Worm (Caenorhabditis elegans) whole organism, young adult: ENCODE data around the gene paqr-1.

Experiments
- B0019.2 ChIP-seq: fragments of 200-800 bp; sonication (Bioruptor generic); conservative IDR thresholded peaks from 2 replicates; pipeline ENCODE4 v1.3.6; 2022; ENCODE audit warnings: missing genetic modification reagents, missing genetic modification characterization, missing compliant biosample characterization
- B0261.1 ChIP-seq: sonication (generic microtip); optimal IDR thresholded peaks from 2 replicates; lab custom pipeline; 2016; ENCODE audit warnings: mild to moderate bottlenecking, missing genetic modification characterization, moderate library complexity, missing compliant biosample characterization
- B0336.3 ChIP-seq: fragments of 200-800 bp; sonication (Bioruptor generic); IDR thresholded peaks from 2 replicates; pipeline ENCODE4 v1.3.6; 2022; ENCODE audit warnings: missing genetic modification characterization, missing compliant biosample characterization
- D2030.7 ChIP-seq: fragments of 200-800 bp; sonication (Bioruptor generic); IDR thresholded peaks from 2 replicates; pipeline ENCODE4 v1.3.6; 2022; ENCODE audit warnings: missing genetic modification reagents, missing genetic modification characterization, missing compliant biosample characterization
- F37B4.10 ChIP-seq: fragments of 200-800 bp; sonication (Bioruptor generic); IDR thresholded peaks from 2 replicates; pipeline ENCODE4 v1.3.6; 2022; ENCODE audit warnings: missing genetic modification characterization, missing compliant biosample characterization
- F55B11.4 ChIP-seq: sonication (generic microtip); optimal IDR thresholded peaks from 2 replicates; lab custom pipeline; 2016; ENCODE audit warnings: missing compliant biosample characterization, missing genetic modification characterization, borderline replicate concordance; ENCODE audit not compliant: insufficient read depth
- K11D2.4 ChIP-seq: fragments of 200-800 bp; sonication (Bioruptor generic); IDR thresholded peaks from 2 replicates; pipeline ENCODE4 v1.3.6; 2022; ENCODE audit warnings: missing genetic modification reagents, missing genetic modification characterization, missing compliant biosample characterization
- Y53F4B.3 ChIP-seq: fragments of 200-800 bp; sonication (Bioruptor generic); IDR thresholded peaks from 2 replicates; pipeline ENCODE4 v1.3.6; 2022; ENCODE audit warnings: missing genetic modification reagents, missing genetic modification characterization, missing compliant biosample characterization
- Y56A3A.18 ChIP-seq: fragments of 200-800 bp; sonication (Bioruptor generic); IDR thresholded peaks from 2 replicates; pipeline ENCODE4 v1.3.6; 2022; ENCODE audit warnings: missing genetic modification reagents, missing genetic modification characterization, missing compliant biosample characterization
- Y95B8A.8 ChIP-seq: fragments of 200-800 bp; sonication (Bioruptor generic); IDR thresholded peaks from 2 replicates; pipeline ENCODE4 v1.3.6; 2022; ENCODE audit warnings: missing genetic modification reagents, missing genetic modification characterization, missing compliant biosample characterization
- aptf-3 ChIP-seq: fragments of 200-800 bp; sonication (Bioruptor generic); IDR thresholded peaks from 2 replicates; pipeline ENCODE4 v1.3.6; 2022; ENCODE audit warnings: missing genetic modification characterization, missing compliant biosample characterization
- attf-5 ChIP-seq: fragments of 200-800 bp; sonication (Bioruptor generic); optimal IDR thresholded peaks from 2 replicates; lab custom pipeline; 2018; ENCODE audit warnings: mild to moderate bottlenecking, missing genetic modification characterization, missing compliant biosample characterization
- attf-6 ChIP-seq: fragments of 200-800 bp; sonication (Bioruptor generic); IDR thresholded peaks from 2 replicates; pipeline ENCODE4 v1.3.6; 2022; ENCODE audit warnings: missing genetic modification reagents, missing genetic modification characterization, missing compliant biosample characterization
- ccch-3 ChIP-seq: fragments of 200-800 bp; sonication (Bioruptor generic); optimal IDR thresholded peaks from 2 replicates; lab custom pipeline; 2018; ENCODE audit warnings: mild to moderate bottlenecking, missing genetic modification characterization, missing compliant biosample characterization
- cebp-1 ChIP-seq, 2 experiments: fragments of 200-800 bp in 1 of 2; sonication (Bioruptor generic) in 1 of 2; sonication (generic microtip) in 1 of 2; IDR thresholded peaks in 1 of 2; optimal IDR thresholded peaks in 1 of 2; 2 replicates each; pipeline versions ENCODE4 v1.3.6 to Lab custom; 2017 to 2022; ENCODE audit warnings: missing compliant biosample characterization in 2 of 2, missing genetic modification characterization in 2 of 2, mild to moderate bottlenecking in 1 of 2, missing genetic modification reagents in 1 of 2, moderate library complexity in 1 of 2
- ceh-58 ChIP-seq: fragments of 200-800 bp; sonication (Bioruptor generic); IDR thresholded peaks from 2 replicates; pipeline ENCODE4 v1.3.6; 2022; ENCODE audit warnings: missing genetic modification characterization, missing compliant biosample characterization
- ceh-79 ChIP-seq: sonication (generic microtip); optimal IDR thresholded peaks from 2 replicates; lab custom pipeline; 2017; ENCODE audit warnings: mild to moderate bottlenecking, missing genetic modification characterization, missing compliant biosample characterization
- ceh-91 ChIP-seq: fragments of 200-800 bp; sonication (Bioruptor generic); IDR thresholded peaks from 2 replicates; pipeline ENCODE4 v1.3.6; 2022; ENCODE audit warnings: missing genetic modification reagents, missing genetic modification characterization, missing compliant biosample characterization
- dox-1 ChIP-seq: fragments of 200-800 bp; sonication (Bioruptor generic); IDR thresholded peaks from 2 replicates; pipeline ENCODE4 v1.3.6; 2022; ENCODE audit warnings: missing genetic modification reagents, missing genetic modification characterization, missing compliant biosample characterization
- hmg-1.2 ChIP-seq: fragments of 200-800 bp; sonication (Bioruptor generic); IDR thresholded peaks from 2 replicates; pipeline ENCODE4 v1.3.6; 2022; ENCODE audit warnings: missing genetic modification reagents, missing genetic modification characterization, missing compliant biosample characterization
- hmg-20 ChIP-seq: fragments of 200-800 bp; sonication (Bioruptor generic); IDR thresholded peaks from 2 replicates; pipeline ENCODE4 v1.3.6; 2022; ENCODE audit warnings: missing genetic modification reagents, missing genetic modification characterization, missing compliant biosample characterization
- lin-35 ChIP-seq, 3 experiments: fragments of 150-350 bp in 2 of 3; sonication (generic microtip) in 1 of 3; optimal IDR thresholded peaks; 2 replicates each; lab custom pipeline; 2014 to 2018; ENCODE audit warnings: missing biosample characterization in 3 of 3, missing genetic modification characterization in 3 of 3, missing genetic modification reagents in 3 of 3
- lsl-1 ChIP-seq: fragments of 200-800 bp; sonication (Bioruptor generic); optimal IDR thresholded peaks from 2 replicates; lab custom pipeline; 2018; ENCODE audit warnings: mild to moderate bottlenecking, missing genetic modification characterization, moderate library complexity, missing compliant biosample characterization
- madf-6 ChIP-seq: fragments of 200-800 bp; sonication (Bioruptor generic); IDR thresholded peaks from 2 replicates; pipeline ENCODE4 v1.3.6; 2022; ENCODE audit warnings: missing genetic modification reagents, missing genetic modification characterization, missing compliant biosample characterization
- mcd-1 ChIP-seq: fragments of 200-800 bp; sonication (Bioruptor generic); IDR thresholded peaks from 2 replicates; pipeline ENCODE4 v1.3.6; 2022; ENCODE audit warnings: missing genetic modification reagents, missing genetic modification characterization, missing compliant biosample characterization
- nhr-179 ChIP-seq: sonication (generic microtip); optimal IDR thresholded peaks from 2 replicates; lab custom pipeline; 2016; ENCODE audit warnings: mild to moderate bottlenecking, missing genetic modification characterization, missing compliant biosample characterization
- nhr-27 ChIP-seq: fragments of 200-800 bp; sonication (Bioruptor generic); optimal IDR thresholded peaks from 2 replicates; lab custom pipeline; 2018; ENCODE audit warnings: mild to moderate bottlenecking, missing genetic modification characterization, moderate library complexity, missing compliant biosample characterization
- nhr-80 ChIP-seq: sonication (generic microtip); optimal IDR thresholded peaks from 2 replicates; lab custom pipeline; 2016; ENCODE audit warnings: missing genetic modification characterization, missing compliant biosample characterization
- nhr-90 ChIP-seq: sonication (generic microtip); optimal IDR thresholded peaks from 2 replicates; lab custom pipeline; 2016; ENCODE audit warnings: missing genotype, mild to moderate bottlenecking, missing genetic modification characterization, missing compliant biosample characterization
- rcor-1 ChIP-seq: fragments of 200-800 bp; sonication (Bioruptor generic); IDR thresholded peaks from 2 replicates; pipeline ENCODE4 v1.3.6; 2022; ENCODE audit warnings: missing genetic modification reagents, missing genetic modification characterization, missing compliant biosample characterization
- rec-8 ChIP-seq, 2 experiments: sonication (generic microtip); optimal IDR thresholded peaks; 2 replicates each; lab custom pipeline; 2016; ENCODE audit warnings: mild to moderate bottlenecking in 2 of 2, missing genetic modification characterization in 2 of 2, missing genetic modification reagents in 2 of 2, missing genotype in 2 of 2, missing biosample characterization in 1 of 2, missing compliant biosample characterization in 1 of 2, moderate library complexity in 1 of 2
- repo-1 ChIP-seq: sonication (generic microtip); optimal IDR thresholded peaks from 2 replicates; lab custom pipeline; 2017; ENCODE audit warnings: mild to moderate bottlenecking, missing genetic modification characterization, missing compliant biosample characterization
- rpc-1 ChIP-seq, 2 experiments: fragments of 150-350 bp in 1 of 2; sonication (generic microtip) in 1 of 2; optimal IDR thresholded peaks; 2 replicates each; lab custom pipeline; 2014 to 2018; ENCODE audit warnings: missing biosample characterization in 1 of 2, missing genetic modification characterization in 1 of 2, missing genetic modification reagents in 1 of 2, missing genotype in 1 of 2
- sea-2 ChIP-seq: fragments of 200-800 bp; sonication (Bioruptor generic); IDR thresholded peaks from 2 replicates; pipeline ENCODE4 v1.3.6; 2022; ENCODE audit warnings: missing genetic modification characterization, missing compliant biosample characterization
- snpc-1.1 ChIP-seq: sonication (generic microtip); optimal IDR thresholded peaks from 2 replicates; lab custom pipeline; 2017; ENCODE audit warnings: missing genetic modification characterization, mild to moderate bottlenecking, missing compliant biosample characterization, antibody characterized with exemption, moderate library complexity, missing genotype, missing genetic modification reagents; ENCODE audit not compliant: insufficient read depth
- snpc-4 ChIP-seq, 5 experiments: fragments of 150-350 bp in 1 of 5; sonication (generic microtip) in 4 of 5; optimal IDR thresholded peaks; 2 replicates each; lab custom pipeline; 2014 to 2018; ENCODE audit warnings: missing genetic modification characterization in 5 of 5, missing biosample characterization in 3 of 5, antibody characterized with exemption in 2 of 5, mild to moderate bottlenecking in 2 of 5, missing compliant biosample characterization in 2 of 5, missing genotype in 2 of 5, moderate library complexity in 2 of 5, missing genetic modification reagents in 1 of 5
- somi-1 ChIP-seq: fragments of 200-800 bp; sonication (Bioruptor generic); optimal IDR thresholded peaks from 2 replicates; lab custom pipeline; 2018; ENCODE audit warnings: mild to moderate bottlenecking, missing genetic modification characterization, missing compliant biosample characterization
- tbp1 ChIP-seq: fragments of 200-800 bp; sonication (Bioruptor generic); optimal IDR thresholded peaks from 2 replicates; lab custom pipeline; 2018; ENCODE audit warnings: mild to moderate bottlenecking, missing genetic modification characterization, missing compliant biosample characterization
- zim-3 ChIP-seq: sonication (generic microtip); optimal IDR thresholded peaks from 2 replicates; lab custom pipeline; 2017; ENCODE audit warnings: mild to moderate bottlenecking, missing genetic modification characterization, moderate library complexity, missing compliant biosample characterization
- ztf-22 ChIP-seq: fragments of 200-800 bp; sonication (Bioruptor generic); optimal IDR thresholded peaks from 2 replicates; lab custom pipeline; 2018; ENCODE audit warnings: mild to moderate bottlenecking, missing genetic modification characterization, moderate library complexity, missing compliant biosample characterization
- ztf-25 ChIP-seq: fragments of 200-800 bp; sonication (Bioruptor generic); IDR thresholded peaks from 2 replicates; pipeline ENCODE4 v1.3.6; 2022; ENCODE audit warnings: missing genetic modification reagents, missing genetic modification characterization, missing compliant biosample characterization
- ztf-26 ChIP-seq: sonication (generic microtip); optimal IDR thresholded peaks from 2 replicates; lab custom pipeline; 2017; ENCODE audit warnings: missing genetic modification characterization, missing compliant biosample characterization

The paqr-1 gene

ce11 chrIV:6572655-6573054, 17.4 kb upstream of the paqr-1 start:
- TF ChIP-seq Y56A3A.18 (GFP tag; lab: Robert Waterston, UW) (no peak), K11D2.4 (GFP tag; lab: Robert Waterston, UW) (no peak), cebp-1 (GFP tag; IDR thresholded peaks at IDR 0.05; lab: Robert Waterston, UW) (no peak), cebp-1 (tag; optimal IDR thresholded peaks at IDR 0.05; lab: Kevin White, UChicago) (peak; percentile 47), dox-1 (GFP tag; lab: Robert Waterston, UW) (no peak), F37B4.10 (GFP tag; lab: Robert Waterston, UW) (no peak), nhr-90 (tag; lab: Kevin White, UChicago) (no peak), B0336.3 (no peak), ztf-26 (tag; lab: Kevin White, UChicago) (no peak), attf-6 (GFP tag; lab: Robert Waterston, UW) (no peak), sea-2 (no peak), aptf-3 (GFP tag; lab: Robert Waterston, UW) (no peak), repo-1 (tag; lab: Kevin White, UChicago) (no peak), hmg-1.2 (GFP tag; lab: Robert Waterston, UW) (peak; percentile 74), ceh-91 (GFP tag; lab: Robert Waterston, UW) (no peak), nhr-80 (tag; lab: Kevin White, UChicago) (peak; percentile 12)

- TF ChIP-seq rcor-1 = no peak
- TF ChIP-seq Y53F4B.3 = no peak
- no peak for TF ChIP-seq zim-3 (tag; lab: Kevin White, UChicago)
- TF ChIP-seq Y95B8A.8 (GFP tag; lab: Robert Waterston, UW) = no peak
- TF ChIP-seq F55B11.4 (tag; lab: Kevin White, UChicago) = no peak
- no peak for TF ChIP-seq nhr-179 (tag; lab: Kevin White, UChicago)
- no peak for TF ChIP-seq ztf-25
- TF ChIP-seq lin-35 (GFP tag; optimal IDR thresholded peaks at IDR 0.05; lab: Kevin White, UChicago) = no peak
- no peak for TF ChIP-seq rpc-1 (optimal IDR thresholded peaks at IDR 0.05; lab: Kevin White, UChicago)
- TF ChIP-seq rpc-1 (tag; optimal IDR thresholded peaks at IDR 0.05; lab: Kevin White, UChicago) = no peak
- TF ChIP-seq ceh-79 (tag; lab: Kevin White, UChicago) = no peak
- no peak for TF ChIP-seq attf-5 (GFP tag; lab: Kevin White, UChicago)
Measured at ce11 chrIV:6572238-6572637, 17.0 kb upstream of the paqr-1 start, which contains the start of gene bicd-1. Gene bicd-1, minus strand, starts transcription at chrIV:6572338.

ce11 chrIV:6565605-6566004, 10.4 kb upstream of the paqr-1 start:
- TF ChIP-seq madf-6 (GFP tag; lab: Robert Waterston, UW) (no peak), ztf-22 (GFP tag; lab: Kevin White, UChicago) (no peak), B0019.2 (GFP tag; lab: Robert Waterston, UW) (no peak), K11D2.4 (GFP tag; lab: Robert Waterston, UW) (no peak), hmg-20 (GFP tag; lab: Robert Waterston, UW) (no peak), snpc-1.1 (tag; lab: Kevin White, UChicago) (peak; percentile 82), mcd-1 (GFP tag; lab: Robert Waterston, UW) (no peak), snpc-4 (GFP tag; optimal IDR thresholded peaks at IDR 0.05; lab: Kevin White, UChicago) (peak; percentile 47), snpc-4 (tag; optimal IDR thresholded peaks at IDR 0.05; lab: Kevin White, UChicago) (peak; percentile 3 to 76 (median 66))
- TF ChIP-seq, all 124 proteins: peak for 2

ce11 chrIV:6562039-6562438, 6.8 kb upstream of the paqr-1 start:
- TF ChIP-seq tbp1 (GFP tag; lab: Kevin White, UChicago) (peak; percentile 73), somi-1 (GFP tag; lab: Kevin White, UChicago) (no peak), rec-8 (tag; optimal IDR thresholded peaks at IDR 0.05; lab: Kevin White, UChicago) (no peak), ccch-3 (GFP tag; lab: Kevin White, UChicago) (no peak), snpc-4 (GFP tag; optimal IDR thresholded peaks at IDR 0.05; lab: Kevin White, UChicago) (no peak), snpc-4 (tag; optimal IDR thresholded peaks at IDR 0.05; lab: Kevin White, UChicago) (peak in 1 of 4 experiments; percentile 71), F55B11.4 (tag; lab: Kevin White, UChicago) (no peak), nhr-27 (tag; lab: Kevin White, UChicago) (no peak), B0261.1 (tag; lab: Kevin White, UChicago) (peak; percentile 39), rpc-1 (optimal IDR thresholded peaks at IDR 0.05; lab: Kevin White, UChicago) (peak; percentile 33), rpc-1 (tag; optimal IDR thresholded peaks at IDR 0.05; lab: Kevin White, UChicago) (peak; percentile 76), lsl-1 (no peak), ceh-58 (GFP tag; lab: Robert Waterston, UW) (no peak), hmg-1.2 (GFP tag; lab: Robert Waterston, UW) (no peak), D2030.7 (GFP tag; lab: Robert Waterston, UW) (no peak)
